Worm (Caenorhabditis elegans) whole organism, midembryonic: Measurements from ENCODE around the gene ptp-2.

ENCODE experiments used
- T22C8.4 ChIP-seq: fragments of 200-800 bp; sonication (Bioruptor generic); IDR thresholded peaks from 2 replicates; pipeline ENCODE4 v1.3.6; 2022; ENCODE audit warnings: missing genetic modification characterization, missing compliant biosample characterization
- cog-1 ChIP-seq: sonication (generic microtip); optimal IDR thresholded peaks from 2 replicates; lab custom pipeline; 2016; ENCODE audit warnings: missing genetic modification characterization, missing compliant biosample characterization
- flt-1 ChIP-seq: fragments of 200-800 bp; sonication (Bioruptor generic); IDR thresholded peaks from 2 replicates; pipeline ENCODE4 v1.3.6; 2022; ENCODE audit warnings: missing genetic modification characterization, missing compliant biosample characterization
- med-1 ChIP-seq: sonication (generic microtip); optimal IDR thresholded peaks from 2 replicates; lab custom pipeline; 2017; ENCODE audit warnings: missing genetic modification characterization, mild to moderate bottlenecking, missing compliant biosample characterization, antibody characterized with exemption, missing genetic modification reagents; ENCODE audit not compliant: insufficient read depth

DNA sequence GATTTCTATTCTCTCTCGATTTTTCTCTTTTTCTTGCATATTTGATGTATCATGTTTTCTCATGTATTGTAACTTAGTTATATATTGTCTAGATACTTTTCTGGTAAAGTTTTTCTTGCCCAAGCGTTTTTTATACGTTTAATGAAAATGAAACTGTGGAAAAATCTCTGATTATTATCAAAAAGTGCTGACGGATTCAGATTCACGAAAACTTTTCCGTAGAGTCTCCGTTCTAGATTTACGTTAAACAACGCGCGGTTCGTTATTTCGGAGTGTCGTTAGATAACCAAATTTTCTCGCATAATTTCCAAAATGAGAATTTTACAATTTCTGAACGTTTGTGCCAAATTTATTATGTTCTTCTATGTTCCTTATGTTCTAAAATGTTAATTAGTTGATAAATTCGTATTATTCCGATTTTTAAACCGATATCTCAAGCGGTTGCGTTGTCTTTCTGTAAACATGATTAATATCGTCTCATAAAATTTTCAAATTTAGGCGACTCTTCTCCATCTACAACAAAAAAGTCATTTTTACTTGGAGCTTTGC, at the start of gene ptp-2:
- TF ChIP-seq cog-1 (no peak), T22C8.4 (GFP tag; lab: Robert Waterston, UW) (no peak), flt-1 (GFP tag; lab: Robert Waterston, UW) (0 out of 2 replicates have a peak, but pooled peaks have one; percentile 27), med-1 (GFP tag; lab: Kevin White, UChicago) (no peak)
